Worm (Caenorhabditis elegans): ENCODE data around the gene paf-2.

ce11 chrX:4314939-4315338 is 17.4 kb upstream of the paf-2 start:
- TF ChIP-seq pha-2 (tag; optimal IDR thresholded peaks at IDR 0.05) (no peak), pat-9 (tag; optimal IDR thresholded peaks at IDR 0.05) (no peak), pqm-1 (tag; optimal IDR thresholded peaks at IDR 0.05) (no peak), tbx-2 (tag; optimal IDR thresholded peaks at IDR 0.05) (no peak), ref-2 (tag; optimal IDR thresholded peaks at IDR 0.05) (no peak), ama-1 (optimal IDR thresholded peaks at IDR 0.05) (no peak), pha-4 (tag; optimal IDR thresholded peaks at IDR 0.05) (no peak), nfya-1 (tag; optimal IDR thresholded peaks at IDR 0.05) (no peak), nhr-11 (tag; optimal IDR thresholded peaks at IDR 0.05) (no peak), ahr-1 (tag; optimal IDR thresholded peaks at IDR 0.05) (no peak), ceh-34 (tag; optimal IDR thresholded peaks at IDR 0.05) (no peak)

Measured in whole organism, late embryonic.